Worm (Caenorhabditis elegans): ENCODE measurements around the gene K03H6.5.
A peak's percentile ranks its signal among the peaks of the same experiment; 100 is the strongest.

Gene K03H6.5

DNA sequence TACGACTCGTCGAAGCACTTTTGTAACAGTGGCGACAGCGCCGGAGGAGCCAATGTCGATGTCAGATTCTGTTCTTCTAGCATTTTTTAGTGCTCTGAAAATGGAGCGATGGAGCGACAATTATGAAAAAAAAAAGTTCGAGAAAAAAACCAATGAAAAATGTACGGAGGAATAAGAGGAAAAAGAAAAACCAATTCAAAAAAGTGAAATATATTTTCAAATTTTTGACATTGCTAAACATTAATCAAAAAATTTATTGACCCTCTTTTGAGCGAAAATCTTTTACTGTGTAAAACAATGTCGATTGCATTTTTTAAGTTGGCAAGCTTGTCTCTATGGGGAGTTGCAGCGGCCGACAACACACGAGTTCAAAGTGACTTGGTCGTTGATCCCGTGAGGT is at the start of gene K03H6.5:
Gene K03H6.5, minus strand, starts transcription at position 101 of the 400 bp plus-strand sequence.
- TF ChIP-seq pax-1 (tag; optimal IDR thresholded peaks at IDR 0.05) (no peak), hlh-13 (GFP tag; optimal IDR thresholded peaks at IDR 0.05) (no peak), F13H6.1 (tag; optimal IDR thresholded peaks at IDR 0.05) (no peak), pha-2 (tag; optimal IDR thresholded peaks at IDR 0.05) (no peak), Y22D7AL.16 (tag; optimal IDR thresholded peaks at IDR 0.05) (no peak), dve-1 (tag; optimal IDR thresholded peaks at IDR 0.05) (no peak), fkh-10 (GFP tag; optimal IDR thresholded peaks at IDR 0.05) (no peak)

DNA sequence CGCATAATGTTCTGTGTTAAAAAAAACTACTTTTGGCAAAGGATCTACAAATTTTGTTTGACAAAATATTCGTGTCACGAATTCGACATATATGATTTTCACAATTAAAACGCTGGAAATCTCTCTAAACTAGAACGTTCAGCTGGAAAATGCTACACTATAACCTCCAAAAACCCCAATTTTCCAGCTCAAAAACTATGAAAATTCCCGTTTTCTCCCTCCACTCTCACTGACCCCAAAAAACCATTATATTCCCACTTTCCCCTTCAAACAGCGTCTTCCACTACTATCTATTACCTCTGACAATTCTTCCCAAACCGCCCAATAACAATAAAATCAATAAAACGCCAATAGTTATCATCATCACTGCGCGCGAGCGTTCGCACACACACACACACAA is 40.5 kb upstream of the K03H6.5 start, which contains the start of gene Y41D4B.14:
Gene Y41D4B.14, plus strand, starts transcription at position 301 of the 400 bp plus-strand sequence.
- no peak for TF ChIP-seq nfya-1 (tag; optimal IDR thresholded peaks at IDR 0.05)
- no peak for TF ChIP-seq mec-3 (tag; optimal IDR thresholded peaks at IDR 0.05; ENCODE audit: borderline replicate concordance)
- TF ChIP-seq ceh-34 (tag; optimal IDR thresholded peaks at IDR 0.05), result no peak
- TF ChIP-seq ztf-16 (tag; optimal IDR thresholded peaks at IDR 0.05), result no peak
- no peak for TF ChIP-seq ceh-18 (tag; optimal IDR thresholded peaks at IDR 0.05)
- no peak for TF ChIP-seq syd-9 (tag; optimal IDR thresholded peaks at IDR 0.05)
- TF ChIP-seq fkh-10 (GFP tag; optimal IDR thresholded peaks at IDR 0.05), result no peak

DNA sequence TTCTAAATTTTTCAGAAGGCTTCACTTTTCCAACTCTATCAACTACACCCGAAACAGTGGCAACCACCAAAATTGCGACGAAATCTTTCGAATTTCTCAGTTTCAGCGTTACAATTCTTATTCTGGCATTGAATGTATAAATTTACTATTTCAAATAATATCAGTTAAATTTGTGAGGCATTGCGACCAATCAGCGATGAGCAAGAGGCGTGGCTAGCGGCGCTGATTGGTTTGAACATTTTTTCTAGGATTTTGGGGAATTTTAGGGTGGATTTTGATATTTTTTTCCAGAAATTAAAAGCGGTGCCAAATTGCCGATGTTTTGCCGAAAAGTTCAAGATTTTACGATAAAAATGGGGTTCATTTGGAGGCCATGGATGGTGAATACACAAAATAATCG is 31.4 kb upstream of the K03H6.5 start:
- TF ChIP-seq nfya-1 (tag; optimal IDR thresholded peaks at IDR 0.05) (peak; percentile 96), ceh-30 (tag; optimal IDR thresholded peaks at IDR 0.05) (no peak)

DNA sequence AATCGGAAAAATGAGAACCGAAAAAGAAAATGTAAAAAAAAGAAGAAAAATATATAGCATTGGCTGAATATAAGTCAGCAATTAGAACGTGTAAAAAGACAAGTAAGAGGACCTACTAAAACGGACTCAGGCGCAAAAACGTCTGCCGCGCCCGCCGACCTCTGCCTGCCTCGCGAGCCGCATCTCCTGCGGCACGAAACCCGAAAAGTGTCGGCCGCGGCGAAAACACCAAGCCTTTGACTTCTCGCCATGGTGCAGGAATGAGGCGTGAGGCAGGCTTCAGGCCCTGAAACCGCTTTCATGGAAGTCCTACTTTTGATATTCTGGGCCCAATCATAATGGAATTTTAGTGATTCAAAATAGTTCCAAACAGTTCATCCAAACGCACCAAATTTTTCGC is 29.5 kb upstream of the K03H6.5 start:
- no peak for TF ChIP-seq nfya-1 (tag; optimal IDR thresholded peaks at IDR 0.05)
- no peak for TF ChIP-seq ceh-24 (tag; optimal IDR thresholded peaks at IDR 0.05)
- TF ChIP-seq nhr-11 (tag; optimal IDR thresholded peaks at IDR 0.05), result no peak
- TF ChIP-seq ceh-34 (tag; optimal IDR thresholded peaks at IDR 0.05), result no peak
- TF ChIP-seq F13H6.1 (tag; optimal IDR thresholded peaks at IDR 0.05), result no peak
- TF ChIP-seq pros-1 (tag; optimal IDR thresholded peaks at IDR 0.05), result no peak
- TF ChIP-seq dve-1 (tag; optimal IDR thresholded peaks at IDR 0.05), result no peak
- no peak for TF ChIP-seq ceh-2 (tag; optimal IDR thresholded peaks at IDR 0.05)
- TF ChIP-seq madf-2 (tag; optimal IDR thresholded peaks at IDR 0.05), result no peak
- TF ChIP-seq K09A11.1 (tag; optimal IDR thresholded peaks at IDR 0.05; ENCODE audit: insufficient read depth), result no peak
- TF ChIP-seq T23F11.4 (GFP tag; optimal IDR thresholded peaks at IDR 0.05), result no peak
- TF ChIP-seq fkh-10 (GFP tag; optimal IDR thresholded peaks at IDR 0.05), result no peak
- TF ChIP-seq unc-86 (tag; optimal IDR thresholded peaks at IDR 0.05), result no peak
- no peak for TF ChIP-seq syd-9 (tag; optimal IDR thresholded peaks at IDR 0.05)
- no peak for TF ChIP-seq eyg-1 (tag; optimal IDR thresholded peaks at IDR 0.05)
- no peak for TF ChIP-seq unc-42 (tag; optimal IDR thresholded peaks at IDR 0.05)
- no peak for TF ChIP-seq ceh-22 (tag; optimal IDR thresholded peaks at IDR 0.05)

DNA sequence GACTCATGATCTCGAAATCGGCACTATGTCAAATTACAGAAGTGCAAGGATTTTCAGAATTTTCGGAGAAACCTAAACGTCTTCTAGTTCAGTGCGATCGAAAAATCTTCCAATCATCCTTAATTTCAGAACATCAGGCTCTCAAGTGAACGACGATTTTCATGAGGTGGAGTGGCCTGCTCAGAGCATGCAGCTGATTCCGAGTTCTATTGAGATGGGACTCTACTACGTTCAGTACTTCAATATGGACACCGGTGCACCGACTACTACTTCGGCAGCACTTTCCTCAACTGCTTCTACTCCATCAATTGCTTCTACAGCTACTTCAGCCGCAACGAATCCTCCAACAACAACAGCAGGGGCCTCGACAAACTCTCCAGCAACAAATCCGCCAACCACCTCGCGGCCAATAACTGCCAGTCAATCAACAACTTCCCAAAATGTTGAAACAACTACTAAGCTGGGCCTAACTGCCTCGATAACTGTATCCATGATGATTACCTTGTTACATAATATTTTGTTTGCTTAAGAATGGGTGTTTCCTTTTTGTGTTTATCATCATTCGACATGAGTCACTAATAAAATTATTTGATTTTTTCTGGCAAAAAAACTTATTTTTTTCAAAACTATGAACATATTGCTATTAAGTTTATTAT is 27.4 kb upstream of the K03H6.5 start, which contains the start of gene Y41D4B.15:
Gene Y41D4B.15, plus strand, starts transcription at position 606 of the 656 bp plus-strand sequence.
- TF ChIP-seq hlh-8 (tag; optimal IDR thresholded peaks at IDR 0.05) (no peak), F13H6.1 (tag; optimal IDR thresholded peaks at IDR 0.05) (no peak), eyg-1 (tag; optimal IDR thresholded peaks at IDR 0.05) (no peak), mec-3 (tag; optimal IDR thresholded peaks at IDR 0.05; ENCODE audit: borderline replicate concordance) (no peak), ceh-19 (GFP tag; optimal IDR thresholded peaks at IDR 0.05) (no peak), ztf-16 (tag; optimal IDR thresholded peaks at IDR 0.05) (no peak), pha-4 (tag; optimal IDR thresholded peaks at IDR 0.05) (no peak), sdc-2 (tag; optimal IDR thresholded peaks at IDR 0.05) (no peak), pax-1 (tag; optimal IDR thresholded peaks at IDR 0.05) (no peak), unc-3 (GFP tag; conservative IDR thresholded peaks at IDR 0.05) (no peak), unc-3 (tag; optimal IDR thresholded peaks at IDR 0.05) (no peak), ceh-6 (GFP tag; optimal IDR thresholded peaks at IDR 0.05) (no peak)
